Worm (Caenorhabditis elegans) whole organism, L4 larva: ENCODE measurements around the gene dgk-5.

Experiments used
- R02D3.7 ChIP-seq: fragments of 150-350 bp; sonication (generic microtip); optimal IDR thresholded peaks from 3 replicates; lab custom pipeline; 2014; ENCODE audit warnings: missing biosample characterization, missing genetic modification characterization
- ceh-82 ChIP-seq: sonication (generic microtip); optimal IDR thresholded peaks from 2 replicates; lab custom pipeline; 2017; ENCODE audit warnings: missing biosample characterization, missing genetic modification characterization
- mdl-1 ChIP-seq, 2 experiments: fragments of 150-350 bp in 1 of 2; sonication (generic microtip) in 1 of 2; optimal IDR thresholded peaks; 2 replicates each; lab custom pipeline; 2014 to 2017; ENCODE audit warnings: missing biosample characterization in 2 of 2, missing genetic modification characterization in 2 of 2
- mep-1 ChIP-seq: fragments of 150-350 bp; sonication (generic microtip); optimal IDR thresholded peaks from 3 replicates; lab custom pipeline; 2014; ENCODE audit warnings: missing biosample characterization, missing genetic modification characterization
- nhr-237 ChIP-seq: sonication (generic microtip); optimal IDR thresholded peaks from 2 replicates; lab custom pipeline; 2017; ENCODE audit warnings: missing biosample characterization, missing genetic modification characterization
- nhr-48 ChIP-seq: sonication (generic microtip); optimal IDR thresholded peaks from 2 replicates; lab custom pipeline; 2016; ENCODE audit warnings: mild to moderate bottlenecking, missing genetic modification characterization, missing compliant biosample characterization
- tag-97 ChIP-seq: fragments of 200-800 bp; sonication (Bioruptor generic); IDR thresholded peaks from 2 replicates; pipeline ENCODE4 v1.3.6; 2022; ENCODE audit warnings: missing genetic modification characterization, missing compliant biosample characterization
- unc-39 ChIP-seq: sonication (generic microtip); optimal IDR thresholded peaks from 2 replicates; lab custom pipeline; 2017; ENCODE audit warnings: missing biosample characterization, missing genetic modification characterization
- zfp-3 ChIP-seq: fragments of 200-800 bp; sonication (Bioruptor generic); conservative IDR thresholded peaks from 2 replicates; pipeline ENCODE4 v1.3.6; 2022; ENCODE audit warnings: missing genetic modification reagents, missing genetic modification characterization, missing compliant biosample characterization

- TF ChIP-seq unc-39 (tag; lab: Kevin White, UChicago) (no peak), R02D3.7 (no peak), tag-97 (GFP tag; lab: Robert Waterston, UW) (no peak), mep-1 (no peak), nhr-48 (tag; lab: Kevin White, UChicago) (no peak), zfp-3 (GFP tag; lab: Robert Waterston, UW) (no peak), mdl-1 (tag; optimal IDR thresholded peaks at IDR 0.05; lab: Kevin White, UChicago) (no peak), nhr-237 (tag; lab: Kevin White, UChicago) (no peak), ceh-82 (tag; lab: Kevin White, UChicago) (no peak)
Measured at ce11 chrII:6500161-6500560, 29.3 kb upstream of the dgk-5 start, which contains the start of gene R05G9.5.
